Worm (Caenorhabditis elegans): ENCODE results near the gene nhr-8.

DNA sequence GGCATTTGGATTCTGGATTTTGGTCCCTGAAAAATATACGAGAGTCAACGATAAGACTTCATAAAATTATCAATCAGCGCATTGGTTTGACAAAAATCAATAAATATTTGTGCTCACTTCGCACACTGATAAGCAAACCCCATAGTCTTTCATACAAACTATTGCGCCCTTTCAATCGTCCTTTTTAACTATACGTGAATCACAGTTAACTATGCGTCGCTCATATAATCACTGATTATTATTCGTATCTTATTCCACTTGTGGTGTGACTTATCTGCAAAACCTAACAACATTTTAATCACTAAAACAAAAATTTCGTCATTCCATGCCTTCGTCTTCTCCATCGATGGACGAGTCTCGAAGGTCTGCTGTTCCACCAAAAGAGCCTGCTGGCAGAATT, at the start of gene nhr-8:
- no peak for TF ChIP-seq nhr-77 (tag; optimal IDR thresholded peaks at IDR 0.05)
- TF ChIP-seq nhr-11 (tag; optimal IDR thresholded peaks at IDR 0.05) = no peak
- no peak for TF ChIP-seq mdl-1 (tag; optimal IDR thresholded peaks at IDR 0.05)

Measured in whole organism, L3 larva.